Fruit fly (Drosophila melanogaster) whole organism, prepupa: ENCODE measurements around the gene CG32727.

Experiments used
- CG10631 ChIP-seq: fragments of 200-800 bp; sonication (Bioruptor generic); optimal IDR thresholded peaks from 2 replicates; lab custom pipeline; 2016; ENCODE audit warnings: missing biosample characterization, missing genetic modification characterization
- CG10669 ChIP-seq: fragments of 200-800 bp; sonication (Bioruptor generic); optimal IDR thresholded peaks from 3 replicates; lab custom pipeline; 2018; ENCODE audit warnings: missing biosample characterization, mild to moderate bottlenecking, missing genetic modification characterization, moderate library complexity
- CG11294 ChIP-seq: fragments of 200-800 bp; sonication (Bioruptor generic); IDR thresholded peaks from 2 replicates; pipeline ENCODE4 v1.3.6; 2022; ENCODE audit warnings: missing biosample characterization, missing genetic modification characterization
- CG11762 ChIP-seq: fragments of 200-800 bp; sonication (Bioruptor generic); optimal IDR thresholded peaks from 3 replicates; lab custom pipeline; 2016; ENCODE audit warnings: missing biosample characterization, missing genetic modification characterization; ENCODE audit not compliant: insufficient read depth
- CG1621 ChIP-seq: fragments of 200-800 bp; sonication (Bioruptor generic); optimal IDR thresholded peaks from 3 replicates; lab custom pipeline; 2018; ENCODE audit warnings: missing biosample characterization, mild to moderate bottlenecking, missing genetic modification characterization
- CG16779 ChIP-seq: fragments of 200-800 bp; sonication (Bioruptor generic); optimal IDR thresholded peaks from 3 replicates; lab custom pipeline; 2017; ENCODE audit warnings: missing biosample characterization, mild to moderate bottlenecking, missing genetic modification characterization
- CG3032 ChIP-seq: fragments of 200-800 bp; optimal IDR thresholded peaks from 2 replicates; lab custom pipeline; 2019; ENCODE audit warnings: missing biosample characterization, mild to moderate bottlenecking, missing genetic modification characterization, moderate library complexity
- CG31627 ChIP-seq: fragments of 200-800 bp; sonication (Bioruptor generic); optimal IDR thresholded peaks from 3 replicates; lab custom pipeline; 2016; ENCODE audit warnings: missing biosample characterization, missing genetic modification characterization
- CG34406 ChIP-seq: fragments of 200-800 bp; sonication (Bioruptor generic); optimal IDR thresholded peaks from 3 replicates; lab custom pipeline; 2016; ENCODE audit warnings: missing biosample characterization, missing genetic modification characterization
- CG3919 ChIP-seq: fragments of 200-800 bp; sonication (Bioruptor generic); optimal IDR thresholded peaks from 3 replicates; lab custom pipeline; 2016; ENCODE audit warnings: missing biosample characterization, missing genetic modification characterization
- CG4318 ChIP-seq: fragments of 200-800 bp; sonication (Bioruptor generic); optimal IDR thresholded peaks from 3 replicates; lab custom pipeline; 2017; ENCODE audit warnings: missing biosample characterization, mild to moderate bottlenecking, missing genetic modification characterization
- CG6163 ChIP-seq: fragments of 200-800 bp; sonication (Bioruptor generic); IDR thresholded peaks from 3 replicates; pipeline ENCODE4 v1.3.6; 2022; ENCODE audit warnings: missing biosample characterization, missing genetic modification characterization
- CG6276 ChIP-seq: fragments of 200-800 bp; sonication (Bioruptor generic); optimal IDR thresholded peaks from 2 replicates; lab custom pipeline; 2017; ENCODE audit warnings: missing biosample characterization, mild to moderate bottlenecking, missing genetic modification characterization
- CG6792 ChIP-seq: fragments of 200-800 bp; sonication (Bioruptor generic); optimal IDR thresholded peaks from 3 replicates; lab custom pipeline; 2016; ENCODE audit warnings: missing biosample characterization, missing genetic modification characterization
- CG6808 ChIP-seq: fragments of 200-800 bp; sonication (Bioruptor generic); optimal IDR thresholded peaks from 3 replicates; lab custom pipeline; 2017; ENCODE audit warnings: missing biosample characterization, missing genetic modification characterization, mild to moderate bottlenecking, moderate library complexity, missing genetic modification reagents
- CG8119 ChIP-seq: fragments of 200-800 bp; sonication (Bioruptor generic); IDR thresholded peaks from 3 replicates; pipeline ENCODE4 v1.3.6; 2022; ENCODE audit warnings: missing biosample characterization, missing genetic modification characterization
- CG8319 ChIP-seq: fragments of 200-800 bp; sonication (Bioruptor generic); optimal IDR thresholded peaks from 3 replicates; lab custom pipeline; 2016; ENCODE audit warnings: missing biosample characterization, missing genetic modification characterization
- Eip75B ChIP-seq: fragments of 200-800 bp; sonication (Bioruptor generic); optimal IDR thresholded peaks from 3 replicates; lab custom pipeline; 2016; ENCODE audit warnings: missing biosample characterization, missing genetic modification characterization
- Eip78C ChIP-seq: fragments of 200-800 bp; sonication (Bioruptor generic); peaks from one replicate; lab custom pipeline; 2016; ENCODE audit warnings: missing biosample characterization, missing genetic modification characterization
- Gug ChIP-seq: fragments of 200-800 bp; sonication (Bioruptor generic); IDR thresholded peaks from 2 replicates; pipeline ENCODE4 v1.3.6; 2022; ENCODE audit warnings: missing biosample characterization, missing genetic modification characterization
- Hr39 ChIP-seq: fragments of 200-800 bp; sonication (Bioruptor generic); optimal IDR thresholded peaks from 2 replicates; lab custom pipeline; 2016; ENCODE audit warnings: missing biosample characterization, missing genetic modification characterization
- Lpt ChIP-seq: fragments of 200-800 bp; sonication (Bioruptor generic); optimal IDR thresholded peaks from 3 replicates; lab custom pipeline; 2016; ENCODE audit warnings: missing biosample characterization, missing genetic modification characterization
- Sox14 ChIP-seq: fragments of 200-800 bp; sonication (Bioruptor generic); optimal IDR thresholded peaks from 3 replicates; lab custom pipeline; 2016; ENCODE audit warnings: missing biosample characterization, missing genetic modification characterization
- dac ChIP-seq: fragments of 200-800 bp; sonication (Bioruptor generic); optimal IDR thresholded peaks from 2 replicates; lab custom pipeline; 2017; ENCODE audit warnings: missing biosample characterization, mild to moderate bottlenecking, missing genetic modification characterization
- eg ChIP-seq: fragments of 200-800 bp; sonication (Bioruptor generic); IDR thresholded peaks from 3 replicates; pipeline ENCODE4 v1.3.6; 2022; ENCODE audit warnings: missing biosample characterization, missing genetic modification characterization
- fd59A ChIP-seq: fragments of 200-800 bp; sonication (Bioruptor generic); optimal IDR thresholded peaks from 2 replicates; lab custom pipeline; 2017; ENCODE audit warnings: missing biosample characterization, mild to moderate bottlenecking, missing genetic modification characterization, missing genetic modification reagents
- fd85E ChIP-seq: fragments of 200-800 bp; sonication (Bioruptor generic); optimal IDR thresholded peaks from 3 replicates; lab custom pipeline; 2016; ENCODE audit warnings: missing biosample characterization, missing genetic modification characterization
- pdm3 ChIP-seq: fragments of 200-800 bp; sonication (Bioruptor generic); optimal IDR thresholded peaks from 3 replicates; lab custom pipeline; 2016; ENCODE audit warnings: missing biosample characterization, missing genetic modification characterization
- topi ChIP-seq: fragments of 200-800 bp; sonication (Bioruptor generic); optimal IDR thresholded peaks from 3 replicates; lab custom pipeline; 2016; ENCODE audit warnings: missing biosample characterization, missing genetic modification characterization

Gene CG32727

DNA sequence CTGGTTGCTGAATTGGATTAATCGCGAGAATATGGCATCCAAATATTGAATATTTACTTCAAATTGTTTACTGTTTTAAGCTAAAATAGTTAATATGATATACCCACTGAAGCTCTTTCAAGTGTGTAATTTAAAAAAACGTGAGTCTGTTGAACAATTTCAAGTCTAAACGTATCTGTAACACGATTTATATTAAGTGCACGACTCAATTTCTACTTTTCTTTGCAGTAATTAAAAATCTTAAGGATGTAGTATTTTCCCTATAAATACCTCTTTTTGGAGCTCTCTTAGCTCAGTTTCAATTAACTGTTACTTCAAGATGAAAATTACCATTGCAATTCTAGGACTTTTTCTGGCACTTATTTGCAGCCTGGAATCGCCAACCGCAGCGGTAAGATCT, 5.4 kb downstream of the CG32727 start, which contains the start of gene CG42704 (continued):
- no peak for TF ChIP-seq eg (GFP tag; lab: Robert Waterston, UW)

DNA sequence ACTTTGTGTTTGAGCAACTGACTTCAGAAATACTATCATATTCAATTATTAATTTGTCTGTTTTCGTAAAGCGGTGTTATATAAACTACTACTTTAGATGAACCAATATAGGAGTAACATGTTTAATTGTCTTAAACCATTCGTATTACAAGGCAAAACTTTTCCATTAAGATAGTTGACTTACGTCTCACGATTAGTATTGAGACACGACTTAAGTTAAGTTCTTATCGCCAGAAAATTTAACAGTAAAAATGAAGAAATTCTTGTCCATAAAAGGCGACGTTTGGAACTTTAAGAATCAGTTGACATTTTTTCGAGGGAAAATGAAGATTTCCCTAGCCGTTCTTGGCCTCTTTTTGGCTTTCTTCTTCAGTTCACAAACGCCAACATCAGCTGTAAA, 6.6 kb downstream of the CG32727 start, which contains the start of gene CG42705:
Gene CG42705, plus strand, starts transcription at position 301 of the 400 bp plus-strand sequence.
- no peak for TF ChIP-seq CG16779
- TF ChIP-seq topi (GFP tag; lab: Kevin White, UChicago) = no peak
- TF ChIP-seq CG1621 (tag; lab: Kevin White, UChicago) = no peak
- TF ChIP-seq Hr39 (GFP tag; lab: Kevin White, UChicago) = no peak
- TF ChIP-seq, all 60 proteins: peak for 0

DNA sequence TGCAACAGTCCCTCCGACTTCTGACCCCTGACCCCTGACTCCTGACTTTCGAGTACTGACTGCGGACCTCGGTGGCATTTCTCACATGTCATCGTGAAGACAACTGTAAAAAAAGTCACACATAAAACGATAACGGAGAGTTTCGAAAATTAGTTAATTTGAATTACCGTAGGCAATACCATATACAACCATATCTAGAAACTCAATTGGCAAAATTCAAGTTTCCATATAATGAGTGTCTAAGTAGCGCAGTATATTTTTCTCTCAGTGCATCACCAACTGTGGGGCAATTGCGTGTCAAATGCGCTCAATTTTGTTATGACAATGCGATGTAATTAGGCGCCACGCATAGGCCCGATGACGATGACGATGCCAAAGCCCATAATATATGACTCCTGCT, 8.0 kb downstream of the CG32727 start:
- no peak for TF ChIP-seq fd85E
- no peak for TF ChIP-seq CG6163
- TF ChIP-seq pdm3 = no peak
- TF ChIP-seq CG8119 (GFP tag; lab: Robert Waterston, UW) = no peak

DNA sequence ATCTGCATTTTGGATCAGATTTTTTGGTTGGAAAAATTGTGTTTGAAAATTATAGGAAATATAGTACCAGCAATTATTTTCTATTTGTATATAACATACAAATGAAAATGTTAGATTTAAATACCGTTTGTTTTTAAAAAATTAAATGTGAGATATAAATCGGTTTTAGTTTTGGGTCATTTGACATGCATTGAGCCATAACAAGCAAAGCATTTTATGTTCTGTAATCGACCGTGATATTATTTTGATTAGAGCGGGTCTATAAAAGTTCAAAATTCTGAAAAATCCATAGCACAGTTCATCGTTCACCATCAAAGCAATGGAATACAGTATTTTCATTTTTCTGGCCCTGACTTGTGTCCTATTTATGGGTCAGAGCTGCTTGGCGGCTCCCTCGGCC, 9.9 kb downstream of the CG32727 start, which contains the start of gene CG34337:
Gene CG34337, plus strand, starts transcription at position 301 of the 400 bp plus-strand sequence.
- TF ChIP-seq CG3919 (no peak), CG3032 (no peak), CG16779 (no peak), CG10631 (GFP tag; lab: Kevin White, UChicago) (no peak), CG11762 (GFP tag; lab: Kevin White, UChicago) (no peak), Lpt (GFP tag; lab: Kevin White, UChicago) (no peak), fd59A (GFP tag; lab: Kevin White, UChicago) (no peak), Gug (GFP tag; lab: Robert Waterston, UW) (no peak), Hr39 (GFP tag; lab: Kevin White, UChicago) (no peak)

DNA sequence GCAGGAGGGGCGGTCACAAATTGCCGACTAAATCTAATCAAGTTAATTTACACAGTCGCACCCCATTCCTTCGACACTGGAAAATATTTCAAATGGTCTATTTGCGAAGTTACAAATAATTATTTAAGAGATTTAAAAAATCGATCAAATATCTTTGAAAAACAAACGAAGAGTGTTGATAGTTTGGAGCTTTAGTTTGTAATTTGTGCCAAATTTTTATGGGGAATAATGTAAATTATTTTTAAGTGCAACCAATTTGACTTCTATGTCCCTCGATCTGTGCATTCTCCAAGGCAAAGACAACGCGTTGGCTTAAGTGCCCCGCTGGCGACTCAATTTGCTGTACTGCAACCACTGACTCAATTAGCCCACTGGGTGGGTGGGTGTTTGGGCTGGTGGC, 10.9 kb downstream of the CG32727 start:
- TF ChIP-seq CG11294 (GFP tag; lab: Robert Waterston, UW) = no peak
- TF ChIP-seq CG10669 (GFP tag; lab: Kevin White, UChicago) = no peak
- no peak for TF ChIP-seq CG31627
- TF ChIP-seq CG6792 (GFP tag; lab: Kevin White, UChicago) = no peak
- TF ChIP-seq CG10631 (GFP tag; lab: Kevin White, UChicago) = no peak
- TF ChIP-seq CG6276 (GFP tag; lab: Kevin White, UChicago) = no peak
- TF ChIP-seq Eip78C = no peak

DNA sequence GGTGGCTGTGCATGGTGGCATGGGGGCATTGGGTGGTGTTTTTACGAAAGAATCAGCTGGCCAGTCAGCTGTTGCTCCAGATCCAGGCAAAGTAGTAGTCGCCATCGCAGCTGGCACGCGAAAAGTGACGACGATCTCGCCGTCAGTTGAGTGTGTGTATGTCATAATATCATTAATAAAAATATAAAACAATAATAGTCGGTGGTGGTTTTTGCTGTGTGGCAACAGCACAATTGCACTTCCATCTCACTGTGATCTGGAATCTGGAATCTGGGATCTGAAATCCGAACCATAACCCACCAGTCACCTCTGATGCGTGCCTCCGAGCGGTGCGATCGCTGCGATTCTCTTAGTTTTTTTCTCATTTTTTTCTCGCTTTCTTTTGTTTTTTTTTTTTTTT, 11.3 kb downstream of the CG32727 start, which contains the start of gene rumpel:
Gene rumpel, plus strand, starts transcription at position 301 of the 400 bp plus-strand sequence.
- TF ChIP-seq CG4318 (GFP tag; lab: Kevin White, UChicago) (no peak), Eip75B (GFP tag; lab: Kevin White, UChicago) (no peak), CG3032 (no peak), CG34406 (GFP tag; lab: Kevin White, UChicago) (no peak), CG31627 (no peak), Eip78C (no peak), Gug (GFP tag; lab: Robert Waterston, UW) (no peak), dac (GFP tag; lab: Kevin White, UChicago) (no peak), CG8319 (GFP tag; lab: Kevin White, UChicago) (no peak)

DNA sequence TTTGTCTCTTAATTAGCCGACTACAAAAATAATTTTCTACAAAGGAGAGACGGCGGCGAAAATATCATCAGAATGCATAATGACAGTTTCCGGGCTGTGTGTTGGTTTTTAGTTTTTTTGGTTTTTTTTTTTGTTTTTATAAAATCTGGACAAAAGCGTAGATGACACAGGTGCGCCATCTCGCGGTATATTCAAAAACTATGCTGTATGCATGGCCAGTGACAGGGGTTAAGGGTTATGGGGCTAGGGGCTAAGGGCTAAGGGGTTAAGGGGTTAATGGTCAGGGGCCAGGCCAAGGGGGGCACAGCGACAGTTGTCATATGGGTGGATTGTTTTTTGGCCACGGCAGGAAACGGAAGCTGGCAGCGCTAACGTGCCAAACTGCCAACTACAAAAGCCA, 15.6 kb downstream of the CG32727 start:
- TF ChIP-seq pdm3 (no peak), CG6808 (GFP tag; lab: Kevin White, UChicago) (no peak), Sox14 (GFP tag; lab: Kevin White, UChicago) (no peak), Gug (GFP tag; lab: Robert Waterston, UW) (no peak)
